Worm (Caenorhabditis elegans) whole organism, young adult: ENCODE measurements around the gene Y37D8A.26.

ENCODE experiments used
- T07F8.4 ChIP-seq: sonication (generic microtip); optimal IDR thresholded peaks from 2 replicates; lab custom pipeline; 2016; ENCODE audit warnings: mild to moderate bottlenecking, missing genetic modification characterization, moderate library complexity, missing compliant biosample characterization
- ccch-3 ChIP-seq: fragments of 200-800 bp; sonication (Bioruptor generic); optimal IDR thresholded peaks from 2 replicates; lab custom pipeline; 2018; ENCODE audit warnings: mild to moderate bottlenecking, missing genetic modification characterization, missing compliant biosample characterization
- ets-4 ChIP-seq: fragments of 200-800 bp; sonication (Bioruptor generic); optimal IDR thresholded peaks from 2 replicates; lab custom pipeline; 2018; ENCODE audit warnings: mild to moderate bottlenecking, missing genetic modification characterization, missing compliant biosample characterization
- him-1 ChIP-seq: sonication (generic microtip); optimal IDR thresholded peaks from 2 replicates; lab custom pipeline; 2016; ENCODE audit warnings: missing genotype, missing genetic modification reagents, missing genetic modification characterization, missing compliant biosample characterization
- hlh-26 ChIP-seq: fragments of 200-800 bp; sonication (Bioruptor generic); conservative IDR thresholded peaks from 2 replicates; pipeline ENCODE4 v1.3.6; 2022; ENCODE audit warnings: missing genetic modification reagents, missing genetic modification characterization, missing compliant biosample characterization
- mel-28 ChIP-seq: sonication (generic microtip); optimal IDR thresholded peaks from 2 replicates; lab custom pipeline; 2016; ENCODE audit warnings: borderline replicate concordance, mild to moderate bottlenecking, missing genetic modification characterization, missing compliant biosample characterization
- rec-8 ChIP-seq, 2 experiments: sonication (generic microtip); optimal IDR thresholded peaks; 2 replicates each; lab custom pipeline; 2016; ENCODE audit warnings: mild to moderate bottlenecking in 2 of 2, missing genetic modification characterization in 2 of 2, missing genetic modification reagents in 2 of 2, missing genotype in 2 of 2, missing biosample characterization in 1 of 2, missing compliant biosample characterization in 1 of 2, moderate library complexity in 1 of 2
- repo-1 ChIP-seq: sonication (generic microtip); optimal IDR thresholded peaks from 2 replicates; lab custom pipeline; 2017; ENCODE audit warnings: mild to moderate bottlenecking, missing genetic modification characterization, missing compliant biosample characterization
- sea-2 ChIP-seq: fragments of 200-800 bp; sonication (Bioruptor generic); IDR thresholded peaks from 2 replicates; pipeline ENCODE4 v1.3.6; 2022; ENCODE audit warnings: missing genetic modification characterization, missing compliant biosample characterization
- unc-130 ChIP-seq: sonication (generic microtip); optimal IDR thresholded peaks from 2 replicates; lab custom pipeline; 2016; ENCODE audit warnings: missing genetic modification reagents, missing genetic modification characterization, missing compliant biosample characterization
- ztf-28 ChIP-seq: fragments of 200-800 bp; sonication (Bioruptor generic); IDR thresholded peaks from 2 replicates; pipeline ENCODE4 v1.3.6; 2022; ENCODE audit warnings: missing genetic modification reagents, missing genetic modification characterization, missing compliant biosample characterization

DNA sequence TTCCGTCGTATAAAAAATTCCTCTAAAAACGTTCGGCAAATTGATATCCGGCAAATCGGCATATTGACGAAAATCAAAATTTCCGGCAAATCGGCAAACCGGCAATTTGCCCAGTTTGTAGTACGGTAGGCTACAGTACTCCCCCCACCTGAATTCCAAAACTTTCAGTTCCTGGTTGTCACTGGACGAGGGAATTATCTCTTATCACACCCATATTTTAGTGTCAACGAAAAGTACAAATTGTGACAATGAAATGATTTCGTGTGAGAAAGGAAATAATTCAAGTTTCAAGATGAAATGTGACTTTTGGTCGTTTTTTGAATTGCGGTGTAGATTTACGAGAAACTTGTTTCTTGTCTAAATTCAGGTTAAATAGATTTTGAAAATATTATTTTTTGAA, 23.4 kb downstream of the Y37D8A.26 start:
- TF ChIP-seq mel-28 (no peak), T07F8.4 (tag; lab: Kevin White, UChicago) (no peak), him-1 (tag; lab: Kevin White, UChicago) (no peak), ztf-28 (no peak), unc-130 (GFP tag; lab: Kevin White, UChicago) (no peak), sea-2 (GFP tag; lab: Robert Waterston, UW) (no peak), ccch-3 (GFP tag; lab: Kevin White, UChicago) (no peak), repo-1 (tag; lab: Kevin White, UChicago) (no peak), hlh-26 (GFP tag; lab: Robert Waterston, UW) (no peak), rec-8 (tag; optimal IDR thresholded peaks at IDR 0.05; lab: Kevin White, UChicago) (no peak), ets-4 (GFP tag; lab: Kevin White, UChicago) (no peak)
